Worm (Caenorhabditis elegans) whole organism, L4 larva: ENCODE results near the gene dao-2.

Source experiments
- F10B5.3 ChIP-seq: sonication (generic microtip); optimal IDR thresholded peaks from 2 replicates; lab custom pipeline; 2016; ENCODE audit warnings: mild to moderate bottlenecking, missing genetic modification characterization, missing compliant biosample characterization
- F44E2.7 ChIP-seq: fragments of 200-800 bp; sonication (Bioruptor generic); IDR thresholded peaks from 2 replicates; pipeline ENCODE4 v2.1.2; 2022; ENCODE audit warnings: missing genetic modification characterization, missing compliant biosample characterization
- ceh-62 ChIP-seq: sonication (generic microtip); optimal IDR thresholded peaks from 2 replicates; lab custom pipeline; 2017; ENCODE audit warnings: missing biosample characterization, missing genetic modification characterization
- dmd-6 ChIP-seq: fragments of 200-800 bp; sonication (Bioruptor generic); IDR thresholded peaks from 2 replicates; pipeline ENCODE4 v1.3.6; 2022; ENCODE audit warnings: missing genetic modification reagents, missing genetic modification characterization, missing compliant biosample characterization
- egl-27 ChIP-seq: sonication (generic microtip); optimal IDR thresholded peaks from 3 replicates; lab custom pipeline; 2017; ENCODE audit warnings: missing biosample characterization, missing genetic modification reagents, missing genetic modification characterization
- fkh-10 ChIP-seq: fragments of 150-350 bp; optimal IDR thresholded peaks from 2 replicates; lab custom pipeline; 2014; ENCODE audit warnings: missing biosample characterization, missing genetic modification reagents, missing genetic modification characterization
- lin-29 ChIP-seq: fragments of 200-800 bp; sonication (Bioruptor generic); IDR thresholded peaks from 2 replicates; pipeline ENCODE4 v1.3.6; 2022; ENCODE audit warnings: missing genetic modification reagents, missing genetic modification characterization, missing compliant biosample characterization
- lsy-2 ChIP-seq, 2 experiments: fragments of 150-350 bp in 1 of 2; sonication (generic microtip) in 1 of 2; optimal IDR thresholded peaks; 2 replicates each; lab custom pipeline; 2014 to 2017; ENCODE audit warnings: missing biosample characterization in 2 of 2, missing genetic modification characterization in 2 of 2
- nhr-11 ChIP-seq: fragments of 150-350 bp; optimal IDR thresholded peaks from 2 replicates; lab custom pipeline; 2014; ENCODE audit warnings: missing biosample characterization, missing genetic modification characterization
- nhr-25 ChIP-seq: sonication (generic microtip); optimal IDR thresholded peaks from 2 replicates; lab custom pipeline; 2017; ENCODE audit warnings: missing genetic modification characterization, mild to moderate bottlenecking, missing compliant biosample characterization, antibody characterized with exemption, moderate library complexity, borderline replicate concordance; ENCODE audit not compliant: insufficient read depth
- nhr-28 ChIP-seq: fragments of 150-350 bp; optimal IDR thresholded peaks from 2 replicates; lab custom pipeline; 2014; ENCODE audit warnings: missing biosample characterization, missing genetic modification characterization
- zag-1 ChIP-seq: fragments of 150-350 bp; optimal IDR thresholded peaks from 2 replicates; lab custom pipeline; 2014; ENCODE audit warnings: missing biosample characterization, missing genetic modification characterization

ce11 chrII:4523122-4523672 lies 39.6 kb upstream of the dao-2 start, which contains the start of the genes B0304.4 and B0304.2:
- no peak for TF ChIP-seq ceh-62 (tag; lab: Kevin White, UChicago)
- TF ChIP-seq F44E2.7: no peak
- no peak for TF ChIP-seq zag-1
- TF ChIP-seq nhr-28 (tag; lab: Kevin White, UChicago): no peak
- TF ChIP-seq fkh-10 (GFP tag; lab: Kevin White, UChicago): no peak
- TF ChIP-seq nhr-25 (tag; lab: Kevin White, UChicago): no peak
- TF ChIP-seq egl-27: no peak
- TF ChIP-seq F10B5.3 (tag; lab: Kevin White, UChicago): no peak
- TF ChIP-seq lin-29 (GFP tag; lab: Robert Waterston, UW): no peak
- no peak for TF ChIP-seq nhr-11 (tag; lab: Kevin White, UChicago)
- no peak for TF ChIP-seq dmd-6 (GFP tag; lab: Robert Waterston, UW)
- no peak for TF ChIP-seq lsy-2 (tag; optimal IDR thresholded peaks at IDR 0.05; lab: Kevin White, UChicago)
